Fruit fly (Drosophila melanogaster): ENCODE measurements around the gene Ranbp21.
A peak's percentile ranks its signal among the peaks of the same experiment; 100 is the strongest.

The Ranbp21 gene

DNA sequence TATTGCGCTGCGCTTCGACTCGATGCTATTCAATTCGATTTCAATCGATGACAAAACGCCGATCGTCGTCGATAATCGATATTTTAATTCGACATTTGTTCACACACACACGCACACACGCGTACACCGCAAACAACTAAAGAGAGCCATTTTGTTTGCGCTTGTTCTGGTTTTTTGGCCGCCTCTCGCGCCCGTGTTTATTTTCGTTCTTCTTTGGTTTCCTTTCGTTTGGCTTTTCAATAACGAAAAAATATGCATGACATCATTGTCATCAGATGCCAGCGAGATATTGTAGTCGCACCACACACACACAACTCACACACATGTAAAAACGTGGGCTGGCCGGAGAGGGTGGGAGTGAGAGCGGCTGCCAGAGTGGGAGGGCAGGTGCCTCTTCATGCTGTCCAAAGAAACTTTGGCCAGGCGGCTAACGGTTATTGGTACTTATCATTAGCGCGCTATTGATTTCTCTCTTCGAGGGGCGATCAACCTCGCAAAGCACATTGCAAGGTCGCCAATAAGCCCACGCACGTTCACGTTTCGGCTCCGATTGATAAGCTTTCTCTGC, 43.9 kb downstream of the Ranbp21 start (continued):
- TF ChIP-seq pzg (GFP tag; optimal IDR thresholded peaks at IDR 0.05) (no peak), az2 (GFP tag; optimal IDR thresholded peaks at IDR 0.05) (no peak), phol (tag; optimal IDR thresholded peaks at IDR 0.05) (peak; percentile 31), zf30C (GFP tag; optimal IDR thresholded peaks at IDR 0.05) (peak; percentile 31), Dp (GFP tag; optimal IDR thresholded peaks at IDR 0.05) (no peak), inv (GFP tag; IDR thresholded peaks at IDR 0.05; ENCODE audit: partially characterized antibody) (0 out of 2 replicates have a peak, but pooled peaks have one; percentile 17), sd (tag; optimal IDR thresholded peaks at IDR 0.05) (peak; percentile 78), Pdp1 (GFP tag; optimal IDR thresholded peaks at IDR 0.05) (peak in 1 of 2 experiments; percentile 43), Xrp1 (GFP tag; IDR thresholded peaks at IDR 0.05) (peak; percentile 17; the same call in 1 of the 2 replicates), CrebB (tag; optimal IDR thresholded peaks at IDR 0.05) (peak; percentile 15), crol (GFP tag; IDR thresholded peaks at IDR 0.05) (peak; percentile 61), h (optimal IDR thresholded peaks at IDR 0.05) (no peak), gce (GFP tag; IDR thresholded peaks at IDR 0.05) (no peak), br (optimal IDR thresholded peaks at IDR 0.05) (no peak), Side (GFP tag; optimal IDR thresholded peaks at IDR 0.05) (no peak), CG18619 (GFP tag; optimal IDR thresholded peaks at IDR 0.05) (no peak), MTF-1 (GFP tag; optimal IDR thresholded peaks at IDR 0.05; ENCODE audit: borderline replicate concordance) (no peak), cwo (GFP tag; optimal IDR thresholded peaks at IDR 0.05) (peak; percentile 93), CG8290 (GFP tag; optimal IDR thresholded peaks at IDR 0.05) (no peak), CG8290 (tag; optimal IDR thresholded peaks at IDR 0.05) (peak in 1 of 2 experiments; percentile 19), pfk (GFP tag; optimal IDR thresholded peaks at IDR 0.05) (peak; percentile 16), crc (GFP tag; optimal IDR thresholded peaks at IDR 0.05) (no peak), prd (optimal IDR thresholded peaks at IDR 0.05) (no peak), prd (GFP tag; IDR thresholded peaks at IDR 0.05) (no peak), Bgb (GFP tag; IDR thresholded peaks at IDR 0.05; ENCODE audit: partially characterized antibody) (peak; percentile 48; the same call in 1 of the 2 replicates), bcd (GFP tag; optimal IDR thresholded peaks at IDR 0.05) (no peak), gcm2 (GFP tag; optimal IDR thresholded peaks at IDR 0.05) (no peak), chinmo (GFP tag; IDR thresholded peaks at IDR 0.05; ENCODE audit: partially characterized antibody) (peak; percentile 87; the same call in 1 of the 4 replicates), lilli (GFP tag; optimal IDR thresholded peaks at IDR 0.05) (no peak), CG31365 (tag; optimal IDR thresholded peaks at IDR 0.05) (no peak), Awh (GFP tag; IDR thresholded peaks at IDR 0.05) (peak; percentile 72), Xbp1 (GFP tag; optimal IDR thresholded peaks at IDR 0.05) (no peak), CG31224 (GFP tag; IDR thresholded peaks at IDR 0.05) (no peak), mld (GFP tag; IDR thresholded peaks at IDR 0.05; ENCODE audit: partially characterized antibody) (no peak), wek (GFP tag; optimal IDR thresholded peaks at IDR 0.05) (no peak), Fer1 (GFP tag; optimal IDR thresholded peaks at IDR 0.05) (peak; percentile 11), CG2120 (GFP tag; optimal IDR thresholded peaks at IDR 0.05) (no peak), CG6765 (GFP tag; optimal IDR thresholded peaks at IDR 0.05) (no peak), Rfx (GFP tag; IDR thresholded peaks at IDR 0.05) (0 out of 2 replicates have a peak, but pooled peaks have one; percentile 3), CG16813 (GFP tag; IDR thresholded peaks at IDR 0.05; ENCODE audit: partially characterized antibody) (peak; percentile 55), amos (GFP tag; IDR thresholded peaks at IDR 0.05; ENCODE audit: partially characterized antibody) (peak; percentile 45; the same call in 1 of the 2 replicates), sim (GFP tag; IDR thresholded peaks at IDR 0.05) (no peak), nerfin-2 (GFP tag; IDR thresholded peaks at IDR 0.05; ENCODE audit: partially characterized antibody) (peak; percentile 59), Gug (GFP tag; IDR thresholded peaks at IDR 0.05) (no peak), CG32532 (GFP tag; IDR thresholded peaks at IDR 0.05) (no peak), gsb (GFP tag; IDR thresholded peaks at IDR 0.05) (no peak), ara (GFP tag; IDR thresholded peaks at IDR 0.05) (no peak), CG12391 (tag; optimal IDR thresholded peaks at IDR 0.05) (no peak), bbx (GFP tag; IDR thresholded peaks at IDR 0.05; ENCODE audit: partially characterized antibody) (0 out of 2 replicates have a peak, but pooled peaks have one; percentile 10), oc (tag; optimal IDR thresholded peaks at IDR 0.05) (peak; percentile 24)

All from whole organism, embryonic.